Fruit fly (Drosophila melanogaster) whole organism, prepupa: ENCODE measurements around the gene CG18788.

ENCODE experiments used
- CG10631 ChIP-seq: fragments of 200-800 bp; sonication (Bioruptor generic); optimal IDR thresholded peaks from 2 replicates; lab custom pipeline; 2016; ENCODE audit warnings: missing biosample characterization, missing genetic modification characterization
- CG16779 ChIP-seq: fragments of 200-800 bp; sonication (Bioruptor generic); optimal IDR thresholded peaks from 3 replicates; lab custom pipeline; 2017; ENCODE audit warnings: missing biosample characterization, mild to moderate bottlenecking, missing genetic modification characterization
- CG6808 ChIP-seq: fragments of 200-800 bp; sonication (Bioruptor generic); optimal IDR thresholded peaks from 3 replicates; lab custom pipeline; 2017; ENCODE audit warnings: missing biosample characterization, missing genetic modification characterization, mild to moderate bottlenecking, moderate library complexity, missing genetic modification reagents
- Hr38 ChIP-seq: sonication (Bioruptor generic); optimal IDR thresholded peaks from 2 replicates; lab custom pipeline; 2016; ENCODE audit warnings: missing biosample characterization, missing genetic modification characterization
- Hr39 ChIP-seq: fragments of 200-800 bp; sonication (Bioruptor generic); optimal IDR thresholded peaks from 2 replicates; lab custom pipeline; 2016; ENCODE audit warnings: missing biosample characterization, missing genetic modification characterization
- dac ChIP-seq: fragments of 200-800 bp; sonication (Bioruptor generic); optimal IDR thresholded peaks from 2 replicates; lab custom pipeline; 2017; ENCODE audit warnings: missing biosample characterization, mild to moderate bottlenecking, missing genetic modification characterization
- dsx ChIP-seq: fragments of 200-800 bp; optimal IDR thresholded peaks from 3 replicates; lab custom pipeline; 2019; ENCODE audit warnings: missing biosample characterization, mild to moderate bottlenecking, missing genetic modification characterization, moderate library complexity; ENCODE audit not compliant: poor library complexity, severe bottlenecking
- eg ChIP-seq: fragments of 200-800 bp; sonication (Bioruptor generic); IDR thresholded peaks from 3 replicates; pipeline ENCODE4 v1.3.6; 2022; ENCODE audit warnings: missing biosample characterization, missing genetic modification characterization
- salr ChIP-seq, 2 experiments: fragments of 200-800 bp; sonication (Bioruptor generic); optimal IDR thresholded peaks; 3 replicates each; lab custom pipeline; 2016 to 2018; ENCODE audit warnings: missing biosample characterization in 2 of 2, missing genetic modification characterization in 2 of 2, mild to moderate bottlenecking in 1 of 2
- ss ChIP-seq, 2 experiments: fragments of 200-800 bp; sonication (Bioruptor generic); optimal IDR thresholded peaks; 2 replicates in 1 of 2; 3 replicates in 1 of 2; lab custom pipeline; 2017 to 2018; ENCODE audit warnings: mild to moderate bottlenecking in 2 of 2, missing biosample characterization in 2 of 2, missing genetic modification characterization in 2 of 2, moderate library complexity in 1 of 2
- svp ChIP-seq: fragments of 200-800 bp; sonication (Bioruptor generic); peaks from one replicate; lab custom pipeline; 2016; ENCODE audit warnings: missing biosample characterization, missing genetic modification characterization

- TF ChIP-seq CG10631 (GFP tag; lab: Kevin White, UChicago) (no peak), dac (no peak), salr (GFP tag; optimal IDR thresholded peaks at IDR 0.05; lab: Kevin White, UChicago) (no peak), dsx (GFP tag; lab: Kevin White, UChicago) (no peak), CG6808 (no peak), Hr39 (GFP tag; lab: Kevin White, UChicago) (no peak), CG16779 (tag; lab: Kevin White, UChicago) (no peak), Hr38 (GFP tag; lab: Kevin White, UChicago) (no peak), eg (GFP tag; lab: Robert Waterston, UW) (no peak), ss (GFP tag; optimal IDR thresholded peaks at IDR 0.05; lab: Kevin White, UChicago) (no peak), svp (no peak)
Measured at dm6 chr2L:11989210-11989609, 44.8 kb upstream of the CG18788 start.
